Fruit fly (Drosophila melanogaster) whole organism, embryonic: ENCODE data around the gene plum.

Experiments
- BEAF-32 ChIP-seq: fragments of 200-800 bp; sonication (Bioruptor generic); optimal IDR thresholded peaks from 3 replicates; lab custom pipeline; 2017; ENCODE audit warnings: missing biosample characterization, missing genetic modification characterization, mild to moderate bottlenecking, moderate library complexity, missing genetic modification reagents
- Bdp1 ChIP-seq: fragments of 200-800 bp; sonication (Bioruptor generic); optimal IDR thresholded peaks from 3 replicates; lab custom pipeline; 2016; ENCODE audit warnings: missing biosample characterization, missing genetic modification characterization
- CG10267 ChIP-seq: fragments of 200-800 bp; sonication (Bioruptor generic); optimal IDR thresholded peaks from 2 replicates; lab custom pipeline; 2018; ENCODE audit warnings: missing biosample characterization, mild to moderate bottlenecking, missing genetic modification characterization, moderate library complexity
- CG11695 ChIP-seq: fragments of 200-800 bp; sonication (Bioruptor generic); IDR thresholded peaks from 3 replicates; pipeline ENCODE4 v1.3.6; 2022; ENCODE audit warnings: missing biosample characterization, missing genetic modification characterization
- CG12391 ChIP-seq: fragments of 200-800 bp; sonication (Bioruptor generic); optimal IDR thresholded peaks from 3 replicates; lab custom pipeline; 2018; ENCODE audit warnings: missing biosample characterization, mild to moderate bottlenecking, missing genetic modification characterization, moderate library complexity
- CG15601 ChIP-seq: fragments of 200-800 bp; sonication (Bioruptor generic); optimal IDR thresholded peaks from 3 replicates; lab custom pipeline; 2019; ENCODE audit warnings: missing biosample characterization, mild to moderate bottlenecking, missing genetic modification characterization, moderate library complexity
- CG18764 ChIP-seq: fragments of 200-800 bp; sonication (Bioruptor generic); optimal IDR thresholded peaks from 3 replicates; lab custom pipeline; 2016; ENCODE audit warnings: missing biosample characterization, missing genetic modification characterization
- CG2199 ChIP-seq: fragments of 200-800 bp; sonication (Bioruptor generic); IDR thresholded peaks from 3 replicates; pipeline ENCODE4 v1.3.6; 2022; ENCODE audit warnings: missing biosample characterization, missing genetic modification characterization
- CG2678 ChIP-seq: fragments of 200-800 bp; sonication (Bioruptor generic); optimal IDR thresholded peaks from 3 replicates; lab custom pipeline; 2019; ENCODE audit warnings: missing biosample characterization, mild to moderate bottlenecking, missing genetic modification characterization, moderate library complexity
- CG31365 ChIP-seq: fragments of 200-800 bp; sonication (Bioruptor generic); optimal IDR thresholded peaks from 2 replicates; lab custom pipeline; 2018; ENCODE audit warnings: missing biosample characterization, mild to moderate bottlenecking, missing genetic modification characterization
- CG3838 ChIP-seq: fragments of 200-800 bp; sonication (Bioruptor generic); optimal IDR thresholded peaks from 3 replicates; lab custom pipeline; 2016; ENCODE audit warnings: missing biosample characterization, missing genetic modification characterization
- CG3847 ChIP-seq: fragments of 200-800 bp; sonication (Bioruptor generic); IDR thresholded peaks from 2 replicates; pipeline ENCODE4 v1.3.6; 2022; ENCODE audit warnings: missing biosample characterization, missing genetic modification characterization
- CG5953 ChIP-seq: fragments of 200-800 bp; sonication (Bioruptor generic); IDR thresholded peaks from 2 replicates; pipeline ENCODE4 v1.3.6; 2022; ENCODE audit warnings: missing biosample characterization, missing genetic modification characterization
- CG7271 ChIP-seq: fragments of 200-800 bp; sonication (Bioruptor generic); optimal IDR thresholded peaks from 2 replicates; lab custom pipeline; 2018; ENCODE audit warnings: missing biosample characterization, mild to moderate bottlenecking, missing genetic modification characterization, moderate library complexity
- CG7372 ChIP-seq: fragments of 200-800 bp; sonication (Bioruptor generic); IDR thresholded peaks from 2 replicates; pipeline ENCODE4 v1.3.6; 2022; ENCODE audit warnings: missing biosample characterization, missing genetic modification characterization
- CG7786 ChIP-seq: fragments of 200-800 bp; sonication (Bioruptor generic); optimal IDR thresholded peaks from 2 replicates; lab custom pipeline; 2016; ENCODE audit warnings: missing biosample characterization, missing genetic modification characterization
- CG9215 ChIP-seq: fragments of 200-800 bp; sonication (Bioruptor generic); IDR thresholded peaks from 2 replicates; pipeline ENCODE4 v1.3.6; 2022; ENCODE audit warnings: missing biosample characterization, missing genetic modification characterization
- CG9609 ChIP-seq: fragments of 200-800 bp; sonication (Bioruptor generic); optimal IDR thresholded peaks from 3 replicates; lab custom pipeline; 2016; ENCODE audit warnings: missing biosample characterization, missing genetic modification characterization
- CHES-1-like ChIP-seq: fragments of 200-800 bp; sonication (Bioruptor generic); optimal IDR thresholded peaks from 2 replicates; lab custom pipeline; 2016; ENCODE audit warnings: missing biosample characterization, missing genetic modification characterization
- Camta ChIP-seq: fragments of 200-800 bp; sonication (Bioruptor generic); optimal IDR thresholded peaks from 2 replicates; lab custom pipeline; 2016; ENCODE audit warnings: missing biosample characterization, missing genetic modification characterization
- CoRest ChIP-seq: fragments of 200-800 bp; sonication (Bioruptor generic); optimal IDR thresholded peaks from 3 replicates; lab custom pipeline; 2018; ENCODE audit warnings: missing biosample characterization, mild to moderate bottlenecking, missing genetic modification characterization, moderate library complexity
- D19A ChIP-seq: fragments of 200-800 bp; optimal IDR thresholded peaks from 3 replicates; lab custom pipeline; 2019; ENCODE audit warnings: missing biosample characterization, mild to moderate bottlenecking, missing genetic modification characterization, moderate library complexity
- Dp ChIP-seq: fragments of 200-800 bp; sonication (Bioruptor generic); optimal IDR thresholded peaks from 2 replicates; lab custom pipeline; 2018; ENCODE audit warnings: missing biosample characterization, mild to moderate bottlenecking, missing genetic modification characterization, moderate library complexity
- E2f1 ChIP-seq: fragments of 200-800 bp; sonication (Bioruptor generic); IDR thresholded peaks from 2 replicates; pipeline ENCODE4 v1.3.6; 2022; ENCODE audit warnings: missing biosample characterization, missing genetic modification characterization
- Fer1 ChIP-seq: fragments of 200-800 bp; sonication (Bioruptor generic); optimal IDR thresholded peaks from 2 replicates; lab custom pipeline; 2017; ENCODE audit warnings: missing biosample characterization, mild to moderate bottlenecking, missing genetic modification characterization
- Hmr ChIP-seq: fragments of 200-800 bp; sonication (Bioruptor generic); optimal IDR thresholded peaks from 3 replicates; lab custom pipeline; 2017; ENCODE audit warnings: mild to moderate bottlenecking, missing biosample characterization, missing genetic modification reagents, missing genetic modification characterization
- MBD-R2 ChIP-seq: fragments of 200-800 bp; sonication (Bioruptor generic); IDR thresholded peaks from 2 replicates; pipeline ENCODE4 v1.3.6; 2022; ENCODE audit warnings: missing biosample characterization, missing genetic modification characterization
- MESR4 ChIP-seq: fragments of 200-800 bp; sonication (Bioruptor generic); optimal IDR thresholded peaks from 2 replicates; lab custom pipeline; 2018; ENCODE audit warnings: missing biosample characterization, mild to moderate bottlenecking, missing genetic modification characterization, moderate library complexity
- Med ChIP-seq: fragments of 200-800 bp; sonication (Bioruptor generic); peaks from one replicate; lab custom pipeline; 2016; ENCODE audit warnings: missing biosample characterization, missing genetic modification characterization, mild to moderate bottlenecking, inconsistent platforms, moderate library complexity
- Ptx1 ChIP-seq: fragments of 200-800 bp; sonication (Bioruptor generic); IDR thresholded peaks from 2 replicates; pipeline ENCODE4 v1.3.6; 2022; ENCODE audit warnings: missing biosample characterization, missing genetic modification characterization
- Scr ChIP-seq: fragments of 200-800 bp; sonication (Bioruptor generic); IDR thresholded peaks from 2 replicates; pipeline ENCODE4 v1.3.6; 2022; ENCODE audit warnings: missing biosample characterization, missing genetic modification characterization; ENCODE audit not compliant: partially characterized antibody
- Ssrp ChIP-seq: fragments of 200-800 bp; sonication (Bioruptor generic); optimal IDR thresholded peaks from 2 replicates; lab custom pipeline; 2018; ENCODE audit warnings: missing biosample characterization, mild to moderate bottlenecking, missing genetic modification characterization, moderate library complexity
- Trl ChIP-seq, 3 experiments: fragments of >200 bp in 2 of 3; fragments of 200-800 bp in 1 of 3; sonication (Bioruptor generic) in 1 of 3; optimal IDR thresholded peaks; 2 replicates in 1 of 3; 3 replicates in 2 of 3; lab custom pipeline; 2016 to 2017; ENCODE audit warnings: missing biosample characterization in 1 of 3, missing genetic modification characterization in 1 of 3
- br ChIP-seq: fragments of >200 bp; optimal IDR thresholded peaks from 2 replicates; lab custom pipeline; 2017
- crc ChIP-seq: fragments of 200-800 bp; sonication (Bioruptor generic); optimal IDR thresholded peaks from 2 replicates; lab custom pipeline; 2016; ENCODE audit warnings: missing biosample characterization, missing genetic modification characterization
- crp ChIP-seq, 2 experiments: fragments of 200-800 bp; sonication (Bioruptor generic); optimal IDR thresholded peaks; 2 replicates in 1 of 2; 3 replicates in 1 of 2; lab custom pipeline; 2017; ENCODE audit warnings: missing biosample characterization in 2 of 2, missing genetic modification characterization in 2 of 2, mild to moderate bottlenecking in 1 of 2, moderate library complexity in 1 of 2
- eve ChIP-seq, 2 experiments: fragments of >200 bp; optimal IDR thresholded peaks; 2 replicates each; lab custom pipeline; 2017; ENCODE audit warnings: missing biosample characterization in 2 of 2, missing genetic modification characterization in 2 of 2
- gce ChIP-seq: fragments of 200-800 bp; sonication (Bioruptor generic); IDR thresholded peaks from 3 replicates; pipeline ENCODE4 v1.3.6; 2022; ENCODE audit warnings: missing biosample characterization, missing genetic modification characterization
- hb ChIP-seq: fragments of 200-800 bp; sonication (Bioruptor generic); IDR thresholded peaks from 3 replicates; pipeline ENCODE4 v1.3.6; 2022; ENCODE audit warnings: missing biosample characterization, missing genetic modification characterization; ENCODE audit not compliant: partially characterized antibody
- hbn ChIP-seq: fragments of 200-800 bp; sonication (Bioruptor generic); IDR thresholded peaks from 2 replicates; pipeline ENCODE4 v1.3.6; 2022; ENCODE audit warnings: missing biosample characterization, missing genetic modification characterization; ENCODE audit not compliant: partially characterized antibody
- inv ChIP-seq: fragments of 200-800 bp; sonication (Bioruptor generic); IDR thresholded peaks from 2 replicates; pipeline ENCODE4 v1.3.6; 2022; ENCODE audit warnings: missing biosample characterization, missing genetic modification characterization; ENCODE audit not compliant: partially characterized antibody
- ken ChIP-seq: fragments of 200-800 bp; sonication (Bioruptor generic); IDR thresholded peaks from 3 replicates; pipeline ENCODE4 v1.3.6; 2022; ENCODE audit warnings: missing biosample characterization, missing genetic modification characterization
- org-1 ChIP-seq: fragments of 200-800 bp; sonication (Bioruptor generic); optimal IDR thresholded peaks from 2 replicates; lab custom pipeline; 2017; ENCODE audit warnings: missing biosample characterization, missing genetic modification characterization
- phol ChIP-seq: fragments of 200-800 bp; sonication (Bioruptor generic); optimal IDR thresholded peaks from 3 replicates; lab custom pipeline; 2018; ENCODE audit warnings: missing biosample characterization, mild to moderate bottlenecking, missing genetic modification characterization, moderate library complexity
- ro ChIP-seq: fragments of 200-800 bp; sonication (Bioruptor generic); IDR thresholded peaks from 2 replicates; pipeline ENCODE4 v1.3.6; 2022; ENCODE audit warnings: missing biosample characterization, missing genetic modification characterization
- sim ChIP-seq: fragments of 200-800 bp; sonication (Bioruptor generic); IDR thresholded peaks from 2 replicates; pipeline ENCODE4 v1.3.6; 2022; ENCODE audit warnings: missing biosample characterization, missing genetic modification characterization
- sisA ChIP-seq: fragments of 200-800 bp; sonication (Bioruptor generic); IDR thresholded peaks from 2 replicates; pipeline ENCODE4 v1.3.6; 2022; ENCODE audit warnings: missing biosample characterization, missing genetic modification characterization
- stc ChIP-seq: fragments of 200-800 bp; sonication (Bioruptor generic); IDR thresholded peaks from 2 replicates; pipeline ENCODE4 v1.3.6; 2022; ENCODE audit warnings: missing biosample characterization, missing genetic modification characterization
- tll ChIP-seq, 2 experiments: fragments of 200-800 bp in 1 of 2; fragments of >200 bp in 1 of 2; sonication (Bioruptor generic) in 1 of 2; optimal IDR thresholded peaks; 2 replicates each; lab custom pipeline; 2017 to 2019; ENCODE audit warnings: missing biosample characterization in 2 of 2, missing genetic modification characterization in 2 of 2, mild to moderate bottlenecking in 1 of 2, moderate library complexity in 1 of 2
- wor ChIP-seq: fragments of 200-800 bp; sonication (Bioruptor generic); IDR thresholded peaks from 2 replicates; pipeline ENCODE4 v1.3.6; 2022; ENCODE audit warnings: missing biosample characterization, missing genetic modification characterization

plum gene

DNA sequence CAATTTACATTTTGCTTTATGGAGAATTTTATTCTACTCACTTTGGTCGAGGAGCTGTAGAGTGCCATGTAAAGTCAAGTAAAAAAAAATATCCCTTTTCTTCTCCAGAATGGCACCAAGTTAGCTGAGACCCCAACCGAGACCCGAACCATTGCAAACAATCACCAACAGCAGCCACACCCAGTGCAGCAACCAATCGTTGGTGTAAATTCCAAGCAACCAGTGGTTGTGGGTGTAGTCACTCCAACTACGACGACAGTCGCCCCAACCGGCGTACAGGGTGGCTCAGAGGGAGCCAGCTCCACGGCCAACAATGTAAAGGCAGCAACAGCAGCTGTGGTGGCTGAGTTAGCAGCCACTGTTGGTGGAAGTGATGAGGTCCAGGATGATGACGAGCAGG lies 31.8 kb upstream of the plum start (continued):
- no peak for TF ChIP-seq sisA
- no peak for TF ChIP-seq crp (GFP tag; optimal IDR thresholded peaks at IDR 0.05; lab: Kevin White, UChicago)
- no peak for TF ChIP-seq Ssrp (tag; lab: Kevin White, UChicago)
- peak; percentile 40 for TF ChIP-seq MBD-R2 (GFP tag; lab: Robert Waterston, UW)
- TF ChIP-seq E2f1 (GFP tag; lab: Robert Waterston, UW): no peak
- no peak for TF ChIP-seq ken
- TF ChIP-seq BEAF-32: peak; percentile 17
- TF ChIP-seq CG7786: no peak
- peak; percentile 30; the same call in 1 of the 2 replicates for TF ChIP-seq CG9215 (GFP tag; lab: Robert Waterston, UW)
- peak; percentile 76; the same call in 1 of the 3 replicates for TF ChIP-seq CG2199 (GFP tag; lab: Robert Waterston, UW)
- no peak for TF ChIP-seq ro (GFP tag; lab: Robert Waterston, UW)
- TF ChIP-seq gce (GFP tag; lab: Robert Waterston, UW): peak; percentile 57; the same call in 1 of the 3 replicates
- no peak for TF ChIP-seq CG18764 (GFP tag; lab: Kevin White, UChicago)
- TF ChIP-seq CG11695 (GFP tag; lab: Robert Waterston, UW): peak; percentile 49; the same call in 2 of the 3 replicates
- TF ChIP-seq CG3838 (GFP tag; lab: Kevin White, UChicago): peak; percentile 59
- TF ChIP-seq CG5953 (GFP tag; lab: Robert Waterston, UW): peak; percentile 35; the same call in 1 of the 2 replicates
- peak; percentile 49; the same call in 1 of the 2 replicates for TF ChIP-seq Scr
- no peak for TF ChIP-seq CG7372 (GFP tag; lab: Robert Waterston, UW)
- TF ChIP-seq Trl (optimal IDR thresholded peaks at IDR 0.05; lab: Kevin White, UChicago): no peak
- TF ChIP-seq Trl (GFP tag; optimal IDR thresholded peaks at IDR 0.05; lab: Kevin White, UChicago): peak; percentile 35
- no peak for TF ChIP-seq Bdp1 (GFP tag; lab: Kevin White, UChicago)
- TF ChIP-seq org-1: no peak
- peak; percentile 42; the same call in 1 of the 2 replicates for TF ChIP-seq stc (GFP tag; lab: Robert Waterston, UW)
- no peak for TF ChIP-seq br (lab: Kevin White, UChicago)
- peak; percentile 16 for TF ChIP-seq CG10267 (tag; lab: Kevin White, UChicago)
- TF ChIP-seq Camta (GFP tag; lab: Kevin White, UChicago): peak; percentile 16
- peak; percentile 23 for TF ChIP-seq CHES-1-like
- no peak for TF ChIP-seq sim
- no peak for TF ChIP-seq eve (GFP tag; optimal IDR thresholded peaks at IDR 0.05; lab: Kevin White, UChicago)
- TF ChIP-seq Fer1 (GFP tag; lab: Kevin White, UChicago): peak; percentile 45
- peak; percentile 18 for TF ChIP-seq phol
- TF ChIP-seq CG2678 (tag; lab: Kevin White, UChicago): peak; percentile 22
- TF ChIP-seq CG15601 (tag; lab: Kevin White, UChicago): no peak
- no peak for TF ChIP-seq CG12391
- no peak for TF ChIP-seq crc (GFP tag; lab: Kevin White, UChicago)
- TF ChIP-seq hb (GFP tag; lab: Robert Waterston, UW): no peak
- peak; percentile 48 for TF ChIP-seq CG3847 (GFP tag; lab: Robert Waterston, UW)
- TF ChIP-seq MESR4 (GFP tag; lab: Kevin White, UChicago): no peak
- peak; percentile 24 for TF ChIP-seq CoRest (tag; lab: Kevin White, UChicago)
- TF ChIP-seq D19A (tag; lab: Kevin White, UChicago): no peak
- 0 out of 2 replicates have a peak, but pooled peaks have one; percentile 18 for TF ChIP-seq Ptx1 (GFP tag; lab: Robert Waterston, UW)
- no peak for TF ChIP-seq tll (GFP tag; optimal IDR thresholded peaks at IDR 0.05; lab: Kevin White, UChicago)
- TF ChIP-seq Med (GFP tag; lab: Kevin White, UChicago): peak; percentile 91
- peak; percentile 20 for TF ChIP-seq CG9609 (GFP tag; lab: Kevin White, UChicago)
- TF ChIP-seq CG7271 (tag; lab: Kevin White, UChicago): no peak
- TF ChIP-seq wor (GFP tag; lab: Robert Waterston, UW): no peak
- TF ChIP-seq Dp (GFP tag; lab: Kevin White, UChicago): peak; percentile 13
- TF ChIP-seq hbn (GFP tag; lab: Robert Waterston, UW): no peak
- TF ChIP-seq inv (GFP tag; lab: Robert Waterston, UW): peak; percentile 51; the same call in 1 of the 2 replicates
- peak; percentile 32 for TF ChIP-seq CG31365 (tag; lab: Kevin White, UChicago)
- peak; percentile 75 for TF ChIP-seq Hmr (GFP tag; lab: Kevin White, UChicago)
